Fruit fly (Drosophila melanogaster): Measurements from ENCODE around the gene ApepP.

- TF ChIP-seq caup (GFP tag; optimal IDR thresholded peaks at IDR 0.05; ENCODE audit: severe bottlenecking) (no peak), CG4854 (GFP tag; optimal IDR thresholded peaks at IDR 0.05) (no peak), Dek (tag; optimal IDR thresholded peaks at IDR 0.05) (no peak), Med (GFP tag) (no peak), Ravus (GFP tag; IDR thresholded peaks at IDR 0.05) (no peak), org-1 (GFP tag; optimal IDR thresholded peaks at IDR 0.05) (no peak)
These were observed at the start of gene ApepP for dm6 chr2L:16910177-16910576.
